Worm (Caenorhabditis elegans) whole organism, L4 larva: ENCODE results near the gene F21G4.6.

Experiments
- aly-2 ChIP-seq: sonication (generic microtip); optimal IDR thresholded peaks from 2 replicates; lab custom pipeline; 2018; ENCODE audit warnings: missing biosample characterization, missing genetic modification characterization
- daf-12 ChIP-seq: fragments of 150-350 bp; optimal IDR thresholded peaks from 2 replicates; lab custom pipeline; 2014; ENCODE audit warnings: missing biosample characterization, missing genetic modification reagents, missing genetic modification characterization
- lin-13 ChIP-seq: fragments of 150-350 bp; optimal IDR thresholded peaks from 2 replicates; lab custom pipeline; 2014; ENCODE audit warnings: missing biosample characterization, missing genetic modification reagents, missing genetic modification characterization
- pqm-1 ChIP-seq: sonication (generic microtip); optimal IDR thresholded peaks from 2 replicates; lab custom pipeline; 2017; ENCODE audit warnings: missing biosample characterization, missing genetic modification characterization
- zag-1 ChIP-seq: fragments of 150-350 bp; optimal IDR thresholded peaks from 2 replicates; lab custom pipeline; 2014; ENCODE audit warnings: missing biosample characterization, missing genetic modification characterization

DNA sequence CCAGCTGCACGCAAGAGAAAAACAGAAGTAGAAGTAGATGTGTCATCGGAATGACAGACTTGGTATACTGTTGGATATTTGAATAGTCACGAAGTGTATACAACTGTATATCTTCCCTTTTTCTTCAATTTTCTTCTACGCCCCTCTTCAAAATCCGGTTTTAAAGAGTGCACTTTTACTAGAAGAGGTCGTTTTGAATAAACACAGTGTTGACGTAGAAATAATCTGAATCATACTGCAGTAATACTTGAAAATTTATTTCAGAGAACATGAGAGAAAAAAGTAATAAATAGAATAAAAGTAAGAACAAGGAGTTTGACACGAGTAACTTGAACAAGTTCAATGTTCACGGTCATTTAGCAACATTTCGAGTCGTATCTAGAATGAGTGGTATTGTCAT, 44.7 kb downstream of the F21G4.6 start, which contains the start of gene R07B1.8:
- TF ChIP-seq aly-2 (tag; lab: Kevin White, UChicago) (no peak), zag-1 (no peak), daf-12 (tag; lab: Kevin White, UChicago) (no peak), pqm-1 (no peak), lin-13 (GFP tag; lab: Kevin White, UChicago) (no peak)
